Worm (Caenorhabditis elegans): ENCODE data around the gene T05A7.3.

T05A7.3 gene

DNA sequence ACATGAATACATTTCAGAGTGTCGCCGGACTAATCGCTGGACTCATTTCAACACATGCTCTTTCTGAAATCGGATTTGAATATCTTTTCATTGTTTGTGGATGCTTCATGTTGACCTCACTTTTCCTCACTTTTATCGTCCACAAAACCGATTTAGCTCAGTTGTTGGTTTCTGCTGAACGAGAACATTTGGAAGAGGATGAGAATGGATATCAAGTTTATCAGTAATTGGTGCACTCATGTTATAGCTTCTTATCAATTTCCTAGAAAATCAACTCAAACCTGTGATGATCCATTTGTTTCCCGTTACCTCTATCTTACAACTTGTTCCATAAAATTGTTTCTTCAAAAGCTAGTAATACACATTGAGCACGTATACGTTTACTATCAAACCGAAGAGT lies 20.5 kb downstream of the T05A7.3 start (continued):
- TF ChIP-seq mes-2 (tag; optimal IDR thresholded peaks at IDR 0.05; ENCODE audit: poor library complexity, severe bottlenecking) (peak; percentile 7), lin-1 (GFP tag; IDR thresholded peaks at IDR 0.05) (no peak)

DNA sequence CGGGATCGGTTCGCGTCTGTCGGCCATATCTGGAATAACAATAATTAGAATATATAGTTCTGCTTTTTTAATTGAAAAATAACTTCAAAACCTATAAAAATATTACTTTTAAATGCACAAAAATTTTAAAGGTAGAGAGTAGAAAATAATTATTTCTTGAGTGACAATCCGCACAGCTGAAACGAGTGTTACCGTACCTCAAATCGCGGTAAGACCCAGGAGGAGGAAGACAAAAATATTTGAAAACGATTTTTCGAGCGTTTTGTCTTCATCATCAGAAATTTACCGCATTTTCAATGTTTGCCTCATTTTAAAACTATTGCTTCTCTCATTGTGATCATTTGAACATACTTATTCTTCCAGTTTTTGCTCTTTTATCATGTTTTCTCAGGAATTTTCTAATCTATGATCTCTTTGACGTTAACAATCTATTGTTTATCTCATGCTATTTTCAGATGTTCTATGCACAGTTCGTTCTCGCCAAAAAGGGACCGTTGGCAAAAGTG lies 22.7 kb downstream of the T05A7.3 start, which contains the start of the genes rpn-5 and scc-1:
TSS of gene rpn-5 (minus strand) at position 162 of the 506 bp plus-strand sequence.
TSS of gene scc-1 (plus strand) at position 456 of the 506 bp plus-strand sequence.
- TF ChIP-seq vab-7 (GFP tag; IDR thresholded peaks at IDR 0.05) (no peak), zag-1 (tag; optimal IDR thresholded peaks at IDR 0.05) (no peak), lin-1 (GFP tag; IDR thresholded peaks at IDR 0.05) (no peak), nhr-28 (tag; optimal IDR thresholded peaks at IDR 0.05) (peak; percentile 31), nhr-76 (tag; optimal IDR thresholded peaks at IDR 0.05) (no peak), lsy-2 (tag; optimal IDR thresholded peaks at IDR 0.05) (peak; percentile 94 to 99), rbr-2 (tag; optimal IDR thresholded peaks at IDR 0.05) (peak; percentile 33), daf-16 (GFP tag; optimal IDR thresholded peaks at IDR 0.05) (no peak), daf-16 (tag; optimal IDR thresholded peaks at IDR 0.05) (peak; percentile 62), dve-1 (tag; optimal IDR thresholded peaks at IDR 0.05; ENCODE audit: insufficient read depth) (peak; percentile 48), ZK337.2 (GFP tag; IDR thresholded peaks at IDR 0.05) (no peak), hlh-11 (tag; optimal IDR thresholded peaks at IDR 0.05) (peak; percentile 50), nhr-11 (tag; optimal IDR thresholded peaks at IDR 0.05) (peak; percentile 54), lin-13 (GFP tag; optimal IDR thresholded peaks at IDR 0.05) (peak; percentile 46), zip-11 (GFP tag; IDR thresholded peaks at IDR 0.05) (no peak), pha-4 (GFP tag; IDR thresholded peaks at IDR 0.05) (no peak), pha-4 (tag; optimal IDR thresholded peaks at IDR 0.05) (no peak), mxl-3 (GFP tag; optimal IDR thresholded peaks at IDR 0.05) (no peak), nhr-25 (tag; optimal IDR thresholded peaks at IDR 0.05; ENCODE audit: borderline replicate concordance, insufficient read depth) (peak; percentile 27), zfp-2 (tag; optimal IDR thresholded peaks at IDR 0.05) (no peak), unc-62 (GFP tag; optimal IDR thresholded peaks at IDR 0.05 in 1 of 2) (peak in 1 of 2 experiments; percentile 83), unc-62 (tag; optimal IDR thresholded peaks at IDR 0.05) (no peak), spr-1 (tag; optimal IDR thresholded peaks at IDR 0.05) (no peak), fkh-10 (GFP tag; optimal IDR thresholded peaks at IDR 0.05) (no peak), F49E8.2 (tag; optimal IDR thresholded peaks at IDR 0.05; ENCODE audit: borderline replicate concordance) (no peak), tag-97 (GFP tag; IDR thresholded peaks at IDR 0.05) (no peak), duxl-1 (tag; optimal IDR thresholded peaks at IDR 0.05; ENCODE audit: poor library complexity) (peak; percentile 25), R02D3.7 (tag; optimal IDR thresholded peaks at IDR 0.05) (no peak), nhr-6 (tag; optimal IDR thresholded peaks at IDR 0.05) (peak; percentile 53), nhr-111 (GFP tag; optimal IDR thresholded peaks at IDR 0.05) (no peak), zfp-3 (GFP tag; conservative IDR thresholded peaks at IDR 0.05) (no peak), php-3 (GFP tag; IDR thresholded peaks at IDR 0.05) (no peak), gei-8 (GFP tag; optimal IDR thresholded peaks at IDR 0.05) (no peak), dpl-1 (GFP tag; optimal IDR thresholded peaks at IDR 0.05) (peak; percentile 92), hlh-30 (tag; optimal IDR thresholded peaks at IDR 0.05; ENCODE audit: insufficient read depth) (peak; percentile 63), ZK546.5 (tag; optimal IDR thresholded peaks at IDR 0.05) (peak in 1 of 2 experiments; percentile 36), D1046.2 (GFP tag; IDR thresholded peaks at IDR 0.05) (peak; percentile 98), nhr-102 (tag; optimal IDR thresholded peaks at IDR 0.05) (peak; percentile 14), lin-38 (GFP tag; IDR thresholded peaks at IDR 0.05) (peak; percentile 71), mes-2 (tag; optimal IDR thresholded peaks at IDR 0.05; ENCODE audit: poor library complexity, severe bottlenecking) (peak; percentile 73), dmd-6 (GFP tag; IDR thresholded peaks at IDR 0.05) (no peak), hif-1 (tag; optimal IDR thresholded peaks at IDR 0.05) (peak in 1 of 2 experiments; percentile 22), sdz-12 (GFP tag; optimal IDR thresholded peaks at IDR 0.05) (no peak), snpc-1.2 (GFP tag; IDR thresholded peaks at IDR 0.05) (no peak), tra-1 (GFP tag; IDR thresholded peaks at IDR 0.05) (no peak), F37D6.2 (tag; optimal IDR thresholded peaks at IDR 0.05) (no peak), mep-1 (tag; optimal IDR thresholded peaks at IDR 0.05) (peak; percentile 67)
